Fruit fly (Drosophila melanogaster): ENCODE data around the gene Sfp24Bb.
A peak's percentile ranks its signal among the peaks of the same experiment; 100 is the strongest.

The Sfp24Bb gene

dm6 chr2L:3642148-3642920 lies 27.2 kb downstream of the Sfp24Bb start:
- TF ChIP-seq Usf (GFP tag; optimal IDR thresholded peaks at IDR 0.05): no peak
- TF ChIP-seq Med (GFP tag): peak; percentile 34
- TF ChIP-seq CG30431 (GFP tag; optimal IDR thresholded peaks at IDR 0.05): no peak
- TF ChIP-seq B-H2 (GFP tag; optimal IDR thresholded peaks at IDR 0.05): no peak
- peak; percentile 71 for TF ChIP-seq CG8281 (tag; optimal IDR thresholded peaks at IDR 0.05)
- no peak for TF ChIP-seq HLH3B (GFP tag; IDR thresholded peaks at IDR 0.05)
- TF ChIP-seq CG9876 (GFP tag; optimal IDR thresholded peaks at IDR 0.05): no peak
- no peak for TF ChIP-seq hb (GFP tag; IDR thresholded peaks at IDR 0.05; ENCODE audit: partially characterized antibody)
- TF ChIP-seq CG10267 (tag; optimal IDR thresholded peaks at IDR 0.05): no peak
- no peak for TF ChIP-seq Ada2b (GFP tag; IDR thresholded peaks at IDR 0.05)
- 0 out of 4 replicates have a peak, but pooled peaks have one; percentile 51 for TF ChIP-seq chinmo (GFP tag; IDR thresholded peaks at IDR 0.05; ENCODE audit: partially characterized antibody)
- TF ChIP-seq H2.0 (GFP tag; IDR thresholded peaks at IDR 0.05): no peak
- TF ChIP-seq ems (GFP tag; optimal IDR thresholded peaks at IDR 0.05): no peak
- no peak for TF ChIP-seq CG14050 (GFP tag; IDR thresholded peaks at IDR 0.05)
- TF ChIP-seq D (optimal IDR thresholded peaks at IDR 0.05): no peak
- no peak for TF ChIP-seq D (GFP tag; optimal IDR thresholded peaks at IDR 0.05)

DNA sequence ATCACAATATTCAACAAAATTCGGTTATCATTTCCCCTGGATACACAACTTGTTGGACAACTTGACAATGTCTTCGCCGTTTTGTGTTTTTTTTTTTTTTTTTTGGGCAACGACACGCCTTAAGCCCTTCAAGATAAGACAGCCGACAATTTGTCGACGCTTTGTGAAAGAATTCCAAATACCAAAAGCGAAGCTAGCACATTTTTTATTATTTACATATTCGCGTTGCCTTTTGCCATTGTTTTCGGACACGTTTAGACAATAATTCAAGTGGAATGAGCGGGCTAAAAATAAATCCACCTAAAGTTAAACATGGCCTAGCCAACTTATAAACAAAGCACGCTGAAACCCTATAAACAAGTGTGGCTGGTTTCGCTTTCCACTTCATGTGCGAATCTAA lies 28.6 kb downstream of the Sfp24Bb start:
- no peak for TF ChIP-seq exex (tag; optimal IDR thresholded peaks at IDR 0.05)
- peak; percentile 34 for TF ChIP-seq caup (GFP tag; optimal IDR thresholded peaks at IDR 0.05; ENCODE audit: severe bottlenecking)
- peak; percentile 82 for TF ChIP-seq sd (tag; optimal IDR thresholded peaks at IDR 0.05)
- TF ChIP-seq Pdp1 (GFP tag; optimal IDR thresholded peaks at IDR 0.05): peak in 1 of 2 experiments; percentile 24
- no peak for TF ChIP-seq sisA (GFP tag; IDR thresholded peaks at IDR 0.05)
- TF ChIP-seq CG32772 (GFP tag; IDR thresholded peaks at IDR 0.05): 0 out of 2 replicates have a peak, but pooled peaks have one; percentile 8
- TF ChIP-seq CG8290 (GFP tag; optimal IDR thresholded peaks at IDR 0.05): no peak
- peak in 1 of 2 experiments; percentile 31 for TF ChIP-seq CG8290 (tag; optimal IDR thresholded peaks at IDR 0.05)
- peak; percentile 22 for TF ChIP-seq sqz (GFP tag; optimal IDR thresholded peaks at IDR 0.05)
- TF ChIP-seq cwo (GFP tag; optimal IDR thresholded peaks at IDR 0.05): peak; percentile 42
- peak; percentile 6 for TF ChIP-seq lab (GFP tag; optimal IDR thresholded peaks at IDR 0.05)
- no peak for TF ChIP-seq chinmo (GFP tag; IDR thresholded peaks at IDR 0.05; ENCODE audit: partially characterized antibody)
- no peak for TF ChIP-seq Six4 (GFP tag; optimal IDR thresholded peaks at IDR 0.05)
- TF ChIP-seq schlank (tag; optimal IDR thresholded peaks at IDR 0.05): no peak
- peak; percentile 40 for TF ChIP-seq Med (GFP tag)

DNA sequence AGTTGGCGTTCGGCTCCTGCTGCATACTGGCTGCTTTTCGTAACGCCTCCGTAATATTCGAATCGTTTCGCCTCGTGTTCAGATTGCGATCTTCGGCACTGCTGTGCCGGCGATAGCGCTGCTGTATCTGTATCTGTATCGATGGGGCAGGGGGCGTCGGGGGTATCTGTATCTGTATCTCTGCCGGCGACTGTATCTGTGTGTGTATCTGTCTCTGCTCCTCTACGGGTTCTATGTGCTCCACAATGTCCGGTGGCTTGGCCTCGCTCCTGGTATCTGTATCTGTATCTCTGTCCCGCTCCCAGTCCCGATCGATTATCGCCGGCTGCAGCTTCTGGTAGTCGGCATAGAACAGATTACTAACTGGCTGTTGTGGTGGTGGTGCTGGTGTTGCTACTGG lies 29.7 kb downstream of the Sfp24Bb start:
- no peak for TF ChIP-seq Meics (GFP tag; optimal IDR thresholded peaks at IDR 0.05)
- TF ChIP-seq nom (GFP tag; optimal IDR thresholded peaks at IDR 0.05): no peak
- no peak for TF ChIP-seq HmgD (GFP tag; optimal IDR thresholded peaks at IDR 0.05)
- TF ChIP-seq pum (GFP tag; optimal IDR thresholded peaks at IDR 0.05): no peak
- peak; percentile 70 for TF ChIP-seq Adf1 (GFP tag; IDR thresholded peaks at IDR 0.05)
- no peak for TF ChIP-seq CG2120 (GFP tag; optimal IDR thresholded peaks at IDR 0.05)
- TF ChIP-seq chinmo (GFP tag; IDR thresholded peaks at IDR 0.05; ENCODE audit: partially characterized antibody): peak; percentile 59; the same call in 1 of the 4 replicates
- no peak for TF ChIP-seq Ada2b (GFP tag; IDR thresholded peaks at IDR 0.05)
- TF ChIP-seq CG13424 (tag; optimal IDR thresholded peaks at IDR 0.05): no peak
- TF ChIP-seq Hr39 (optimal IDR thresholded peaks at IDR 0.05): no peak
- TF ChIP-seq fu2 (GFP tag; optimal IDR thresholded peaks at IDR 0.05): no peak
- TF ChIP-seq schlank (tag; optimal IDR thresholded peaks at IDR 0.05): no peak
- no peak for TF ChIP-seq ac (GFP tag; optimal IDR thresholded peaks at IDR 0.05)
- TF ChIP-seq lmd (GFP tag; IDR thresholded peaks at IDR 0.05): no peak
- no peak for TF ChIP-seq E2f2 (GFP tag; IDR thresholded peaks at IDR 0.05)
- no peak for TF ChIP-seq Dfd (GFP tag; optimal IDR thresholded peaks at IDR 0.05)
- no peak for TF ChIP-seq CG9797 (GFP tag; optimal IDR thresholded peaks at IDR 0.05)
- TF ChIP-seq CG6689 (GFP tag; IDR thresholded peaks at IDR 0.05): no peak
- no peak for TF ChIP-seq scrt (GFP tag; optimal IDR thresholded peaks at IDR 0.05)
- no peak for TF ChIP-seq YL-1 (GFP tag; optimal IDR thresholded peaks at IDR 0.05)
- TF ChIP-seq CG18011 (GFP tag; optimal IDR thresholded peaks at IDR 0.05): no peak
- TF ChIP-seq gcm (GFP tag; optimal IDR thresholded peaks at IDR 0.05): no peak

Data from whole organism, embryonic.